Fruit fly (Drosophila melanogaster) whole organism, embryonic: Measurements from ENCODE around the gene CG14153.

ENCODE experiments used
- Asciz ChIP-seq: fragments of 200-800 bp; sonication (Bioruptor generic); optimal IDR thresholded peaks from 2 replicates; lab custom pipeline; 2017; ENCODE audit warnings: missing biosample characterization, mild to moderate bottlenecking, missing genetic modification characterization, missing genetic modification reagents
- B-H2 ChIP-seq: fragments of 200-800 bp; sonication (Bioruptor generic); optimal IDR thresholded peaks from 2 replicates; lab custom pipeline; 2018; ENCODE audit warnings: missing biosample characterization, mild to moderate bottlenecking, missing genetic modification characterization
- BtbVII ChIP-seq: fragments of 200-800 bp; sonication (Bioruptor generic); optimal IDR thresholded peaks from 3 replicates; lab custom pipeline; 2017; ENCODE audit warnings: missing biosample characterization, mild to moderate bottlenecking, missing genetic modification characterization
- CG10321 ChIP-seq: fragments of 200-800 bp; sonication (Bioruptor generic); IDR thresholded peaks from 2 replicates; pipeline ENCODE4 v1.3.6; 2022; ENCODE audit warnings: missing biosample characterization, missing genetic modification characterization
- CG12769 ChIP-seq: fragments of 200-800 bp; sonication (Bioruptor generic); optimal IDR thresholded peaks from 2 replicates; lab custom pipeline; 2019; ENCODE audit warnings: missing biosample characterization, mild to moderate bottlenecking, missing genetic modification characterization, moderate library complexity
- CG13424 ChIP-seq: fragments of 200-800 bp; sonication (Bioruptor generic); optimal IDR thresholded peaks from 2 replicates; lab custom pipeline; 2019; ENCODE audit warnings: missing biosample characterization, mild to moderate bottlenecking, missing genetic modification characterization, moderate library complexity
- CG14014 ChIP-seq: fragments of 200-800 bp; sonication (Bioruptor generic); IDR thresholded peaks from 2 replicates; pipeline ENCODE4 v1.3.6; 2022; ENCODE audit warnings: missing biosample characterization, missing genetic modification characterization
- CG16863 ChIP-seq: fragments of 200-800 bp; sonication (Bioruptor generic); optimal IDR thresholded peaks from 3 replicates; lab custom pipeline; 2016; ENCODE audit warnings: missing biosample characterization, missing genetic modification characterization
- CG17186 ChIP-seq: fragments of 200-800 bp; sonication (Bioruptor generic); optimal IDR thresholded peaks from 3 replicates; lab custom pipeline; 2017; ENCODE audit warnings: missing biosample characterization, missing genetic modification reagents, missing genetic modification characterization
- CG17359 ChIP-seq: fragments of 200-800 bp; sonication (Bioruptor generic); optimal IDR thresholded peaks from 3 replicates; lab custom pipeline; 2018; ENCODE audit warnings: missing biosample characterization, mild to moderate bottlenecking, missing genetic modification characterization, moderate library complexity
- CG18619 ChIP-seq: fragments of 200-800 bp; sonication (Bioruptor generic); optimal IDR thresholded peaks from 3 replicates; lab custom pipeline; 2017; ENCODE audit warnings: missing biosample characterization, mild to moderate bottlenecking, missing genetic modification characterization
- CG3065 ChIP-seq: fragments of 200-800 bp; sonication (Bioruptor generic); optimal IDR thresholded peaks from 2 replicates; lab custom pipeline; 2016; ENCODE audit warnings: missing biosample characterization, missing genetic modification characterization
- CG31365 ChIP-seq: fragments of 200-800 bp; sonication (Bioruptor generic); optimal IDR thresholded peaks from 2 replicates; lab custom pipeline; 2018; ENCODE audit warnings: missing biosample characterization, mild to moderate bottlenecking, missing genetic modification characterization
- CG32532 ChIP-seq: fragments of 200-800 bp; sonication (Bioruptor generic); IDR thresholded peaks from 2 replicates; pipeline ENCODE4 v1.3.6; 2022; ENCODE audit warnings: missing biosample characterization, missing genetic modification characterization
- CG34376 ChIP-seq: fragments of 200-800 bp; sonication (Bioruptor generic); optimal IDR thresholded peaks from 2 replicates; lab custom pipeline; 2018; ENCODE audit warnings: missing biosample characterization, mild to moderate bottlenecking, missing genetic modification characterization
- CG7745 ChIP-seq: fragments of 200-800 bp; sonication (Bioruptor generic); optimal IDR thresholded peaks from 2 replicates; lab custom pipeline; 2018; ENCODE audit warnings: missing biosample characterization, mild to moderate bottlenecking, missing genetic modification characterization, moderate library complexity
- CG7928 ChIP-seq: fragments of 200-800 bp; sonication (Bioruptor generic); optimal IDR thresholded peaks from 2 replicates; lab custom pipeline; 2017; ENCODE audit warnings: missing biosample characterization, mild to moderate bottlenecking, missing genetic modification characterization
- CG8944 ChIP-seq: fragments of 200-800 bp; sonication (Bioruptor generic); optimal IDR thresholded peaks from 3 replicates; lab custom pipeline; 2016; ENCODE audit warnings: missing biosample characterization, missing genetic modification characterization
- Chrac-16 ChIP-seq: fragments of 200-800 bp; sonication (Bioruptor generic); optimal IDR thresholded peaks from 3 replicates; lab custom pipeline; 2016; ENCODE audit warnings: missing biosample characterization, missing genetic modification characterization
- Deaf1 ChIP-seq: fragments of 200-800 bp; optimal IDR thresholded peaks from 3 replicates; lab custom pipeline; 2019; ENCODE audit warnings: missing biosample characterization, mild to moderate bottlenecking, missing genetic modification characterization, moderate library complexity
- E2f2 ChIP-seq: fragments of 200-800 bp; sonication (Bioruptor generic); IDR thresholded peaks from 2 replicates; pipeline ENCODE4 v1.3.6; 2022; ENCODE audit warnings: missing biosample characterization, missing genetic modification characterization
- Ets65A ChIP-seq: fragments of 200-800 bp; sonication (Bioruptor generic); peaks from one replicate; lab custom pipeline; 2016; ENCODE audit warnings: missing biosample characterization, missing genetic modification characterization
- Fer2 ChIP-seq: fragments of 200-800 bp; sonication (Bioruptor generic); optimal IDR thresholded peaks from 2 replicates; lab custom pipeline; 2018; ENCODE audit warnings: missing biosample characterization, mild to moderate bottlenecking, missing genetic modification characterization, moderate library complexity
- Hr39 ChIP-seq: fragments of >200 bp; optimal IDR thresholded peaks from 2 replicates; lab custom pipeline; 2017
- Med ChIP-seq: fragments of 200-800 bp; sonication (Bioruptor generic); peaks from one replicate; lab custom pipeline; 2016; ENCODE audit warnings: missing biosample characterization, missing genetic modification characterization, mild to moderate bottlenecking, inconsistent platforms, moderate library complexity
- Nf-YA ChIP-seq: fragments of 200-800 bp; sonication (Bioruptor generic); IDR thresholded peaks from 2 replicates; pipeline ENCODE4 v1.3.6; 2022; ENCODE audit warnings: missing biosample characterization, missing genetic modification characterization
- Oaz ChIP-seq: fragments of 200-800 bp; sonication (Bioruptor generic); IDR thresholded peaks from 2 replicates; pipeline ENCODE4 v1.3.6; 2022; ENCODE audit warnings: missing biosample characterization, missing genetic modification characterization
- Pdp1 ChIP-seq, 2 experiments: fragments of 200-800 bp; sonication (Bioruptor generic); optimal IDR thresholded peaks; 3 replicates each; lab custom pipeline; 2016; ENCODE audit warnings: missing biosample characterization in 2 of 2, missing genetic modification characterization in 2 of 2, mild to moderate bottlenecking in 1 of 2, moderate library complexity in 1 of 2
- Scr ChIP-seq: fragments of 200-800 bp; sonication (Bioruptor generic); IDR thresholded peaks from 2 replicates; pipeline ENCODE4 v1.3.6; 2022; ENCODE audit warnings: missing biosample characterization, missing genetic modification characterization; ENCODE audit not compliant: partially characterized antibody
- Six4 ChIP-seq: fragments of 200-800 bp; sonication (Bioruptor generic); optimal IDR thresholded peaks from 2 replicates; lab custom pipeline; 2016; ENCODE audit warnings: missing biosample characterization, missing genetic modification characterization
- br ChIP-seq: fragments of >200 bp; optimal IDR thresholded peaks from 2 replicates; lab custom pipeline; 2017
- chm ChIP-seq: fragments of 200-800 bp; sonication (Bioruptor generic); IDR thresholded peaks from 2 replicates; pipeline ENCODE4 v1.3.6; 2022; ENCODE audit warnings: missing biosample characterization, missing genetic modification characterization
- esg ChIP-seq: fragments of 200-800 bp; sonication (Bioruptor generic); conservative IDR thresholded peaks from 2 replicates; pipeline ENCODE4 v1.3.6; 2022; ENCODE audit warnings: missing biosample characterization, missing genetic modification characterization
- exex ChIP-seq: fragments of 200-800 bp; sonication (Bioruptor generic); optimal IDR thresholded peaks from 4 replicates; lab custom pipeline; 2018; ENCODE audit warnings: missing biosample characterization, mild to moderate bottlenecking, missing genetic modification characterization, moderate library complexity
- ftz-f1 ChIP-seq: fragments of 200-800 bp; sonication (Bioruptor generic); optimal IDR thresholded peaks from 2 replicates; lab custom pipeline; 2016; ENCODE audit warnings: missing biosample characterization, missing genetic modification characterization
- fu2 ChIP-seq: fragments of 200-800 bp; sonication (Bioruptor generic); optimal IDR thresholded peaks from 2 replicates; lab custom pipeline; 2016; ENCODE audit warnings: missing biosample characterization, missing genetic modification characterization
- gcm ChIP-seq: fragments of 200-800 bp; sonication (Bioruptor generic); optimal IDR thresholded peaks from 2 replicates; lab custom pipeline; 2019; ENCODE audit warnings: missing biosample characterization, mild to moderate bottlenecking, missing genetic modification characterization, moderate library complexity
- grau ChIP-seq: fragments of 200-800 bp; optimal IDR thresholded peaks from 3 replicates; lab custom pipeline; 2019; ENCODE audit warnings: missing biosample characterization, mild to moderate bottlenecking, missing genetic modification characterization, moderate library complexity
- ind ChIP-seq: fragments of 200-800 bp; sonication (Bioruptor generic); optimal IDR thresholded peaks from 3 replicates; lab custom pipeline; 2016; ENCODE audit warnings: missing biosample characterization, missing genetic modification characterization
- sens-2 ChIP-seq: fragments of 200-800 bp; sonication (Bioruptor generic); IDR thresholded peaks from 2 replicates; pipeline ENCODE4 v1.3.6; 2022; ENCODE audit warnings: missing biosample characterization, missing genetic modification characterization
- sima ChIP-seq: fragments of 200-800 bp; sonication (Bioruptor generic); optimal IDR thresholded peaks from 2 replicates; lab custom pipeline; 2016; ENCODE audit warnings: missing biosample characterization, missing genetic modification characterization
- ttk ChIP-seq: fragments of 200-800 bp; sonication (Bioruptor generic); IDR thresholded peaks from 2 replicates; pipeline ENCODE4 v2.1.2; 2022; ENCODE audit warnings: missing biosample characterization, missing genetic modification characterization
- vfl ChIP-seq: fragments of 200-800 bp; sonication (Bioruptor generic); optimal IDR thresholded peaks from 2 replicates; lab custom pipeline; 2016; ENCODE audit warnings: missing biosample characterization, missing genetic modification characterization

CG14153 gene

DNA sequence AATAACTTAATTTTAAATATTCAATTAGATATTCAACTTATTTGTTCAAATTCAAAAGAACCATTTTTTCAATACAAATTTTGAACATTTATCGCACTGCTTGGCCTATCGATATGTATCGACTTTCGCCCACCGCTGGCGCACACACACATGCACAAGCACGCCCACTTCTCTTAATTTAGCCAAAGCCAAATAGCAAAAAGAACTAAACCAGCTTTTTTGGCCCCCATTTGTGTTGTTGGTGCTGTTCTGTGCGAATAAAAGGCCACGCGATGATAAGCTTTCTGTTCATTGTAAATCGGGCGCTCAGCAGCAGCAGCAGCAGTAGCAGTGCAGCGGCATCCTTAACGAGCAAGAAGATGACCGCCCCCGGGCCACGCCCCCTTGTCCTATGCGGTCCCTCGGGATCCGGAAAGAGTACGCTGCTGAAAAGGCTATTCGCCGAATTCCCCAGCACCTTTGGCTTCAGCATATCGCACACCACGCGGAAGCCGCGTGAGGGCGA is 47.6 kb downstream of the CG14153 start, which contains the start of gene CG11811 (continued):
- TF ChIP-seq CG3065 (GFP tag; lab: Kevin White, UChicago) (peak; percentile 93), CG12769 (peak; percentile 86), fu2 (GFP tag; lab: Kevin White, UChicago) (peak; percentile 2), Ets65A (GFP tag; lab: Kevin White, UChicago) (peak; percentile 56), BtbVII (GFP tag; lab: Kevin White, UChicago) (no peak), esg (GFP tag; lab: Robert Waterston, UW) (no peak)
- TF ChIP-seq, all 482 proteins: peak for 108

DNA sequence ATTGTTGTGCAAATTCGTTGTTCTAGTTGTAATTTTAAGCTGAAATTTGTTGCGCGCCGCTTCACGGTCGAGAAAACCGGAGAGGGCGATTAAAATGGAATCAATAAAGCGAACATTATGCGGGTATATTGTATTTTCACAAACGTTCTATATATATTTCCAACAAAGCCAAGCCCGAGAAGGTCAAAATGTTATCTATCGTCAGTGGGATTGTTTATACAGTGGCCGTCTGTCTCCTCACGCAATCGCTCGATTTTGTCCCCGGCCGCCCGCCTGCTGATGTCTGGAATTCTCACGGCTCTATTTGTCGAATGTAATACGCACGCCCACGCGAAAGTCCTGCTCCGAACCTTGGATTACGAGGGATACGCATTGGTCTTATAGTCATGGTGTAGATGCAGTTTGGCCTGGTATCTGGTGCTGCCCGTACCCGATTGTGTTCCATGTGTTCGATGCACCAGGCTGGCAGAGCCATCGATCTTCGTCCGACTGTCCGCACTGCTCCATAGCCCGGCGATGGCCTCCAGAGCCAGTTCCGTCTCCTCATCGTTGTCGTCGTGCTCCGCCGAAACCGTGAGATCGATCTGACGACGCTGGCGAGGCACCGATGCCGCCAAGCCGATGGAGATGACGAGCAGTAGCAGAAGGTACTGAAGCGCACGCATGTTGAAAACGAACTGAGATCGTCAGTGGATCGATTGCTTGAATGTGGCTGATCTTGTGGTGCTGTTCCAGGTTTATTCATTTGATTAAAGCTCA is 49.3 kb downstream of the CG14153 start, which contains the start of gene CG33493:
CG33493 (minus strand) TSS at position 709 of the 759 bp plus-strand sequence.
- no peak for TF ChIP-seq Oaz
- TF ChIP-seq CG16863 (GFP tag; lab: Kevin White, UChicago), result no peak
- no peak for TF ChIP-seq CG18619 (GFP tag; lab: Kevin White, UChicago)
- TF ChIP-seq Fer2 (tag; lab: Kevin White, UChicago), result no peak
- no peak for TF ChIP-seq CG32532 (GFP tag; lab: Robert Waterston, UW)
- TF ChIP-seq CG34376 (GFP tag; lab: Kevin White, UChicago), result peak; percentile 41
- TF ChIP-seq CG17359 (tag; lab: Kevin White, UChicago), result no peak
- TF ChIP-seq Nf-YA, result no peak
- no peak for TF ChIP-seq CG13424
- TF ChIP-seq CG8944 (GFP tag; lab: Kevin White, UChicago), result no peak
- peak in 1 of 2 experiments; percentile 40 for TF ChIP-seq Pdp1 (GFP tag; optimal IDR thresholded peaks at IDR 0.05; lab: Kevin White, UChicago)
- TF ChIP-seq CG14014 (GFP tag; lab: Robert Waterston, UW), result no peak
- no peak for TF ChIP-seq sens-2 (GFP tag; lab: Robert Waterston, UW)
- TF ChIP-seq Chrac-16 (GFP tag; lab: Kevin White, UChicago), result no peak
- TF ChIP-seq Hr39 (lab: Kevin White, UChicago), result no peak
- no peak for TF ChIP-seq chm (GFP tag; lab: Robert Waterston, UW)
- no peak for TF ChIP-seq CG7928 (GFP tag; lab: Kevin White, UChicago)
- TF ChIP-seq br (lab: Kevin White, UChicago), result no peak
- no peak for TF ChIP-seq vfl (GFP tag; lab: Kevin White, UChicago)
- TF ChIP-seq Scr (GFP tag; lab: Robert Waterston, UW), result no peak
- no peak for TF ChIP-seq CG10321
- peak; percentile 2 for TF ChIP-seq Deaf1 (tag; lab: Kevin White, UChicago)
- peak; percentile 19 for TF ChIP-seq gcm (GFP tag; lab: Kevin White, UChicago)
- no peak for TF ChIP-seq exex (tag; lab: Kevin White, UChicago)
- TF ChIP-seq CG7745 (tag; lab: Kevin White, UChicago), result no peak
- TF ChIP-seq E2f2 (GFP tag; lab: Robert Waterston, UW), result no peak
- no peak for TF ChIP-seq CG17186
- no peak for TF ChIP-seq CG31365 (tag; lab: Kevin White, UChicago)
- TF ChIP-seq Asciz, result no peak
- TF ChIP-seq ind (GFP tag; lab: Kevin White, UChicago), result no peak
- TF ChIP-seq Six4, result no peak
- no peak for TF ChIP-seq ttk
- no peak for TF ChIP-seq B-H2
- TF ChIP-seq Med (GFP tag; lab: Kevin White, UChicago), result peak; percentile 62
- no peak for TF ChIP-seq ftz-f1 (GFP tag; lab: Kevin White, UChicago)
- TF ChIP-seq sima (GFP tag; lab: Kevin White, UChicago), result no peak
- no peak for TF ChIP-seq grau
